Worm (Caenorhabditis elegans): Measurements from ENCODE around the gene cest-35.2.
A peak's percentile ranks its signal among the peaks of the same experiment; 100 is the strongest.

Gene cest-35.2

DNA sequence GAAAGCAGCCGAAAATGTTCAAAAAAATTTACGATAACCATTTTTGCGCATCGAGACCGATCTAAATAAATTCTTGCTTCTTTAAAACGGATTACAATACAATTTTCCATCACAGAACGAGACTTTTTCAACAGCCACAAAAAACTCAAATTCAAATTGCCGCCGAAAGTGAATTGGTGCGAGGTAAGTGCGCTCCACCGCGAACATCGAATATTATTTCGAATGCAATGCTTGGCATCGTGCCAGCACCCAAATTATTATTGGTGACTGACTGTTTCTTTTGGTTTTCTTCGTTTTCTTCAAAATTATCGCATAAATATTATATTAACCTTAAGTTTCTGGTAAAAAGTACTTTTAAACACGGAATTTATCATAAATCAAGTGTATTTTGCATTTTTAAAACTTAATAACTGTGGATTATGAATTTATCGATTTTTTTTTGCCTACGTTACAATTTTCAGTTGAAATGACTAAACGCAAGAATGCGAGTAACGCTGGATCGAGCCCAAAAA lies 32.1 kb upstream of the cest-35.2 start, which contains the start of gene penr-1:
Gene penr-1 (plus strand): TSS at position 462 of the 512 bp plus-strand sequence.
- TF ChIP-seq tbx-8 (GFP tag; optimal IDR thresholded peaks at IDR 0.05) (no peak), unc-120 (tag; optimal IDR thresholded peaks at IDR 0.05; ENCODE audit: poor library complexity, severe bottlenecking) (no peak), nhr-76 (tag; optimal IDR thresholded peaks at IDR 0.05) (no peak), flh-1 (GFP tag; optimal IDR thresholded peaks at IDR 0.05) (no peak), ceh-39 (tag; optimal IDR thresholded peaks at IDR 0.05) (no peak), lin-32 (GFP tag; optimal IDR thresholded peaks at IDR 0.05) (no peak), bed-3 (GFP tag; optimal IDR thresholded peaks at IDR 0.05) (no peak), lsy-2 (tag; optimal IDR thresholded peaks at IDR 0.05) (peak; percentile 26), sem-2 (GFP tag; optimal IDR thresholded peaks at IDR 0.05) (no peak), lin-13 (tag; optimal IDR thresholded peaks at IDR 0.05) (peak; percentile 22), blmp-1 (tag; optimal IDR thresholded peaks at IDR 0.05) (no peak), ces-1 (GFP tag; optimal IDR thresholded peaks at IDR 0.05) (peak; percentile 50), cnd-1 (tag; optimal IDR thresholded peaks at IDR 0.05) (no peak), mep-1 (tag; optimal IDR thresholded peaks at IDR 0.05) (peak; percentile 41)

DNA sequence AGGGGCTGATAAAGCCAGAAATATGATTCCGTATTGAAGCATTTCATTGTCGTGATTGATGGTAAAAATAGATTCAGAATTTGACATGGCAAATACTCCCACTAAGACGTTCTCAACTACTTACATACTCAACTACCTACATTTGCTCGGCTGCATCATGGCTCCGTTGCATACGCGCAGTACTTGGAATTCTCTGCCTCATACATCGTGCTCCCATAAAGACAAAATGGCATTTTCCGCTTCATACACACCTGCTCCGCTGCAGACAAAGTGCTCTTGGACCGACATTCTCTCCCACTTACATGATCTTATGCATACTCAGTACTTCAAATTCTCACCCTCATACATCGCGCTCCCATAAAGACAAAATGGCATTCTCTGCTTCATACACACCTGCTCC lies 28.6 kb upstream of the cest-35.2 start, which contains the start of the genes srt-69 and B0238.12:
Gene srt-69 (minus strand): TSS at position 101 of the 400 bp plus-strand sequence.
Gene B0238.12 (plus strand): TSS at position 264 of the 400 bp plus-strand sequence.
- no peak for TF ChIP-seq unc-39 (tag; optimal IDR thresholded peaks at IDR 0.05)
- no peak for TF ChIP-seq blmp-1 (tag; optimal IDR thresholded peaks at IDR 0.05)
- TF ChIP-seq mab-5 (tag; optimal IDR thresholded peaks at IDR 0.05), result no peak
- TF ChIP-seq nhr-237 (tag; optimal IDR thresholded peaks at IDR 0.05), result no peak
- no peak for TF ChIP-seq lin-13 (tag; optimal IDR thresholded peaks at IDR 0.05)
- TF ChIP-seq mep-1 (tag; optimal IDR thresholded peaks at IDR 0.05), result no peak
- TF ChIP-seq drap-1 (GFP tag; optimal IDR thresholded peaks at IDR 0.05), result no peak
- no peak for TF ChIP-seq elt-1 (tag; optimal IDR thresholded peaks at IDR 0.05; ENCODE audit: borderline replicate concordance, insufficient read depth)
- TF ChIP-seq M03D4.4 (tag; optimal IDR thresholded peaks at IDR 0.05), result no peak
- no peak for TF ChIP-seq cnd-1 (tag; optimal IDR thresholded peaks at IDR 0.05)

DNA sequence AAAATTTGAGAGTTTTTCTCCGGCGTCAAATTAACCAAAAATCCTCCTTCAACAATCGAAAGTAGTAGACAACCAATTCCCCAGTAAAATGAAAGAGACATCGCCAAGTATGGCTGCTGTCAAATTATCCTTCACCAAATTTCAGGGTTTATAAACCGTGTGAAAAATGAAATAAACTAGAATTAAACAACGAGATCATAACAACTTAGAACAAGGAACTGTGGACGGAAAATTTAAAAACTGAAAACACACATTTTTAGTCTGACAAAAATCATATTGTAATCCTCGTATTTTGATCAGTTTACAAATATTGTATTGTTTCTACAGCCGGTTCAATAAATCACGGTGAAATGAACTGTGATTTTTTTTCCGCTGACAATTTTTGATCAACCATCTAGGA lies 26.0 kb upstream of the cest-35.2 start, which contains the start of gene cest-30:
Gene cest-30 (minus strand): TSS at position 101 of the 400 bp plus-strand sequence.
- TF ChIP-seq mls-2 (tag; optimal IDR thresholded peaks at IDR 0.05), result no peak
- TF ChIP-seq nhr-12 (tag; optimal IDR thresholded peaks at IDR 0.05), result no peak
- TF ChIP-seq hlh-1 (tag; optimal IDR thresholded peaks at IDR 0.05), result no peak
- no peak for TF ChIP-seq nhr-76 (tag; optimal IDR thresholded peaks at IDR 0.05)
- TF ChIP-seq mep-1 (tag; optimal IDR thresholded peaks at IDR 0.05), result no peak
- no peak for TF ChIP-seq mab-5 (tag; optimal IDR thresholded peaks at IDR 0.05)
- TF ChIP-seq ces-1 (GFP tag; optimal IDR thresholded peaks at IDR 0.05), result no peak
- no peak for TF ChIP-seq unc-120 (tag; optimal IDR thresholded peaks at IDR 0.05; ENCODE audit: poor library complexity, severe bottlenecking)
- TF ChIP-seq drap-1 (GFP tag; optimal IDR thresholded peaks at IDR 0.05), result no peak
- no peak for TF ChIP-seq cnd-1 (tag; optimal IDR thresholded peaks at IDR 0.05)
- TF ChIP-seq snpc-4 (tag; optimal IDR thresholded peaks at IDR 0.05), result no peak
- TF ChIP-seq lsy-2 (tag; optimal IDR thresholded peaks at IDR 0.05), result no peak
- TF ChIP-seq ceh-83 (GFP tag; optimal IDR thresholded peaks at IDR 0.05), result no peak
- TF ChIP-seq nhr-2 (tag; optimal IDR thresholded peaks at IDR 0.05), result no peak
- TF ChIP-seq blmp-1 (tag; optimal IDR thresholded peaks at IDR 0.05), result no peak
- TF ChIP-seq bed-3 (GFP tag; optimal IDR thresholded peaks at IDR 0.05), result no peak

DNA sequence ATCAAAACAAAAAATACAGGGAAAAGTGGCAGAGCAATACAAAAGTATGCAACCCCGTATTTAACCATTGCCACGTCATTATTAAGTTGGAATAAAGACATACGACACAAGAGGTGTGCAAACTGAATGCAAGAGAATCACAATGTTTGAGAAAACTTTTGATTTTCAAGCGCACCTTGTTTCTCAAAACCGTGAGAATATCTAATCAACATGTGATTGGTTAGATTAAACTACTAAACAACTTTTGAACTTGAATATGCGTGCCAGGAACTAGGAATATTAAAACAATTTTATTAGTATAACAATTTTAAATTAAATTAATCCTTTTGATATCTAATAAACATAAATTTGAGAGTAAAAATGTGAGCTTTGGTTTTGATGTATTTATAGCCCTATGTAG lies 22.4 kb upstream of the cest-35.2 start, which contains the start of gene srt-70:
Gene srt-70 (minus strand): TSS at position 101 of the 400 bp plus-strand sequence.
- TF ChIP-seq lsy-2 (tag; optimal IDR thresholded peaks at IDR 0.05) (no peak), mab-5 (tag; optimal IDR thresholded peaks at IDR 0.05) (no peak), mep-1 (tag; optimal IDR thresholded peaks at IDR 0.05) (no peak), ham-2 (GFP tag; optimal IDR thresholded peaks at IDR 0.05) (no peak), unc-62 (GFP tag; optimal IDR thresholded peaks at IDR 0.05) (no peak), snpc-4 (tag; optimal IDR thresholded peaks at IDR 0.05) (no peak), elt-3 (tag; optimal IDR thresholded peaks at IDR 0.05) (no peak), pha-4 (tag; optimal IDR thresholded peaks at IDR 0.05) (no peak), nhr-2 (tag; optimal IDR thresholded peaks at IDR 0.05) (no peak), cnd-1 (tag; optimal IDR thresholded peaks at IDR 0.05) (no peak), mls-2 (tag; optimal IDR thresholded peaks at IDR 0.05) (no peak), flh-1 (GFP tag; optimal IDR thresholded peaks at IDR 0.05) (no peak), unc-39 (tag; optimal IDR thresholded peaks at IDR 0.05) (no peak), unc-120 (tag; optimal IDR thresholded peaks at IDR 0.05; ENCODE audit: poor library complexity, severe bottlenecking) (no peak)

DNA sequence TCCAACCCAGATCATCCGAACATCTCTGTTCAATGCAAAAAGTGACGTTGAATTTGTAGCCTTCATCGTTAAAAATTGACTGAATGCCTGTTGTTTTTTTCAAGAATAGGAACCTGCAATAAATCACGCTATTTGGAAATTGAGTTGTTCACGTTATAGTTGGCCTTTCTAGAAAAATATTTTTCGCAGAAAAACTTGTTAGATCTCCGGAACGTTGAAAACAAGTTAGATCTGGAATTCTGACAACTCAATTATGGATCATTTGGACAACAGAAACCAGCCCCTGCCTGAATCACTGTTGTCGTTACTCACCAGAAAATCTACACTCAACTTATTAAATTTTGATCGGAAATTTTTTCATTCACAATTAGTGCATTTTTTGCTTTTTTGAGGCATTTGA lies 20.3 kb upstream of the cest-35.2 start, which contains the start of gene srt-67:
Gene srt-67 (minus strand): TSS at position 101 of the 400 bp plus-strand sequence.
- TF ChIP-seq flh-1 (GFP tag; optimal IDR thresholded peaks at IDR 0.05), result no peak
- TF ChIP-seq mls-2 (tag; optimal IDR thresholded peaks at IDR 0.05), result no peak
- TF ChIP-seq lin-13 (tag; optimal IDR thresholded peaks at IDR 0.05), result no peak
- TF ChIP-seq nhr-2 (tag; optimal IDR thresholded peaks at IDR 0.05), result no peak
- no peak for TF ChIP-seq nhr-76 (tag; optimal IDR thresholded peaks at IDR 0.05)
- no peak for TF ChIP-seq ceh-39 (tag; optimal IDR thresholded peaks at IDR 0.05)
- TF ChIP-seq snpc-4 (tag; optimal IDR thresholded peaks at IDR 0.05), result no peak
- TF ChIP-seq ces-1 (GFP tag; optimal IDR thresholded peaks at IDR 0.05), result no peak
- no peak for TF ChIP-seq M03D4.4 (tag; optimal IDR thresholded peaks at IDR 0.05)
- TF ChIP-seq nhr-12 (tag; optimal IDR thresholded peaks at IDR 0.05), result no peak
- no peak for TF ChIP-seq cnd-1 (tag; optimal IDR thresholded peaks at IDR 0.05)
- TF ChIP-seq bed-3 (GFP tag; optimal IDR thresholded peaks at IDR 0.05), result no peak
- TF ChIP-seq pha-4 (tag; optimal IDR thresholded peaks at IDR 0.05), result no peak
- TF ChIP-seq unc-120 (tag; optimal IDR thresholded peaks at IDR 0.05; ENCODE audit: poor library complexity, severe bottlenecking), result no peak
- no peak for TF ChIP-seq sptf-1 (tag; optimal IDR thresholded peaks at IDR 0.05)
- TF ChIP-seq drap-1 (GFP tag; optimal IDR thresholded peaks at IDR 0.05), result no peak
- TF ChIP-seq blmp-1 (tag; optimal IDR thresholded peaks at IDR 0.05), result no peak
- TF ChIP-seq ceh-83 (GFP tag; optimal IDR thresholded peaks at IDR 0.05), result no peak
- no peak for TF ChIP-seq nhr-237 (tag; optimal IDR thresholded peaks at IDR 0.05)
- no peak for TF ChIP-seq mab-5 (tag; optimal IDR thresholded peaks at IDR 0.05)

Measured in whole organism, mixed stage, embryonic.